Fruit fly (Drosophila melanogaster): ENCODE measurements around the gene CG32091.

The CG32091 gene

dm6 chr3L:11691203-11691797 is 60.1 kb downstream of the CG32091 start, which contains the start of the genes Pldn and CG14135 (continued):
- TF ChIP-seq btn (GFP tag; optimal IDR thresholded peaks at IDR 0.05) (no peak), gsb (GFP tag; IDR thresholded peaks at IDR 0.05) (no peak), Aef1 (GFP tag; IDR thresholded peaks at IDR 0.05) (no peak), CG10147 (GFP tag; optimal IDR thresholded peaks at IDR 0.05) (no peak), Antp (GFP tag; optimal IDR thresholded peaks at IDR 0.05) (no peak), Dll (GFP tag; IDR thresholded peaks at IDR 0.05; ENCODE audit: partially characterized antibody) (peak; percentile 61; the same call in 2 of the 4 replicates), Taf1 (GFP tag; IDR thresholded peaks at IDR 0.05) (no peak), salm (tag; optimal IDR thresholded peaks at IDR 0.05) (no peak), CG6272 (GFP tag; IDR thresholded peaks at IDR 0.05) (no peak), bab2 (GFP tag; optimal IDR thresholded peaks at IDR 0.05) (no peak), CG14667 (GFP tag; IDR thresholded peaks at IDR 0.05) (no peak), rib (GFP tag; IDR thresholded peaks at IDR 0.05) (no peak), CG1602 (GFP tag; optimal IDR thresholded peaks at IDR 0.05) (no peak), CG6683 (GFP tag; optimal IDR thresholded peaks at IDR 0.05) (no peak), pho (GFP tag; optimal IDR thresholded peaks at IDR 0.05) (no peak), corto (GFP tag; optimal IDR thresholded peaks at IDR 0.05) (no peak), tin (GFP tag; optimal IDR thresholded peaks at IDR 0.05) (no peak), CG13894 (tag; optimal IDR thresholded peaks at IDR 0.05) (no peak), CG4328 (GFP tag; optimal IDR thresholded peaks at IDR 0.05) (no peak), CG7372 (GFP tag; IDR thresholded peaks at IDR 0.05) (no peak), psq (GFP tag; optimal IDR thresholded peaks at IDR 0.05) (no peak), CG30403 (GFP tag; optimal IDR thresholded peaks at IDR 0.05) (no peak), CG5953 (GFP tag; IDR thresholded peaks at IDR 0.05) (no peak), wdn (GFP tag; IDR thresholded peaks at IDR 0.05) (no peak), CG14965 (GFP tag; optimal IDR thresholded peaks at IDR 0.05; ENCODE audit: borderline replicate concordance) (no peak), stc (GFP tag; IDR thresholded peaks at IDR 0.05) (no peak), CG7271 (tag; optimal IDR thresholded peaks at IDR 0.05) (no peak), bowl (GFP tag; IDR thresholded peaks at IDR 0.05) (no peak), Stat92E (GFP tag; optimal IDR thresholded peaks at IDR 0.05) (no peak), CG15073 (GFP tag; optimal IDR thresholded peaks at IDR 0.05) (no peak), ato (GFP tag; IDR thresholded peaks at IDR 0.05; ENCODE audit: partially characterized antibody) (no peak), her (GFP tag; optimal IDR thresholded peaks at IDR 0.05) (no peak), CG7963 (GFP tag; IDR thresholded peaks at IDR 0.05; ENCODE audit: partially characterized antibody) (no peak), CG10462 (GFP tag; optimal IDR thresholded peaks at IDR 0.05) (no peak), Abd-B (GFP tag; optimal IDR thresholded peaks at IDR 0.05) (no peak), CG16863 (GFP tag; optimal IDR thresholded peaks at IDR 0.05) (no peak), vfl (GFP tag; optimal IDR thresholded peaks at IDR 0.05) (no peak), CG5180 (GFP tag; optimal IDR thresholded peaks at IDR 0.05) (no peak), BtbVII (GFP tag; optimal IDR thresholded peaks at IDR 0.05) (no peak), schlank (tag; optimal IDR thresholded peaks at IDR 0.05) (no peak), CG30431 (GFP tag; optimal IDR thresholded peaks at IDR 0.05) (no peak), ind (GFP tag; optimal IDR thresholded peaks at IDR 0.05) (no peak), CG10654 (GFP tag; optimal IDR thresholded peaks at IDR 0.05) (no peak), CG13624 (GFP tag; optimal IDR thresholded peaks at IDR 0.05) (peak; percentile 89), CG13287 (GFP tag; IDR thresholded peaks at IDR 0.05; ENCODE audit: partially characterized antibody) (peak; percentile 61), CG31365 (tag; optimal IDR thresholded peaks at IDR 0.05) (no peak), Camta (GFP tag; optimal IDR thresholded peaks at IDR 0.05) (no peak), CG33557 (GFP tag; optimal IDR thresholded peaks at IDR 0.05) (no peak), CG13296 (GFP tag; optimal IDR thresholded peaks at IDR 0.05) (no peak), maf-S (GFP tag; optimal IDR thresholded peaks at IDR 0.05) (no peak), kay (GFP tag; optimal IDR thresholded peaks at IDR 0.05) (no peak)
